Worm (Caenorhabditis elegans) whole organism, L2 larva: ENCODE results near the gene fard-1.

Experiments
- F13H6.1 ChIP-seq: sonication (generic microtip); optimal IDR thresholded peaks from 2 replicates; lab custom pipeline; 2016; ENCODE audit warnings: missing genetic modification characterization, missing compliant biosample characterization
- ama-1 ChIP-seq: fragments of 150-350 bp; optimal IDR thresholded peaks from 2 replicates; lab custom pipeline; 2018; ENCODE audit warnings: inconsistent platforms
- egl-27 ChIP-seq: sonication (generic microtip); optimal IDR thresholded peaks from 3 replicates; lab custom pipeline; 2017; ENCODE audit warnings: missing biosample characterization, missing genetic modification reagents, missing genetic modification characterization
- lin-11 ChIP-seq: fragments of 150-350 bp; sonication (generic microtip); optimal IDR thresholded peaks from 2 replicates; lab custom pipeline; 2014; ENCODE audit warnings: missing biosample characterization, missing genetic modification characterization, inconsistent platforms, mixed read lengths
- lin-13 ChIP-seq: fragments of 150-350 bp; optimal IDR thresholded peaks from 2 replicates; lab custom pipeline; 2014; ENCODE audit warnings: missing biosample characterization, missing genetic modification reagents, missing genetic modification characterization
- nhr-11 ChIP-seq: fragments of 150-350 bp; optimal IDR thresholded peaks from 2 replicates; lab custom pipeline; 2014; ENCODE audit warnings: missing biosample characterization, missing genetic modification characterization
- nhr-12 ChIP-seq: fragments of 150-350 bp; optimal IDR thresholded peaks from 2 replicates; lab custom pipeline; 2014; ENCODE audit warnings: missing biosample characterization, missing genetic modification characterization
- nhr-6 ChIP-seq: fragments of 150-350 bp; optimal IDR thresholded peaks from 2 replicates; lab custom pipeline; 2014; ENCODE audit warnings: missing biosample characterization, missing genetic modification characterization
- peb-1 ChIP-seq: fragments of 150-350 bp; optimal IDR thresholded peaks from 2 replicates; lab custom pipeline; 2014; ENCODE audit warnings: missing biosample characterization, missing genetic modification characterization
- skn-1 ChIP-seq: sonication (generic microtip); optimal IDR thresholded peaks from 2 replicates; lab custom pipeline; 2017; ENCODE audit warnings: missing biosample characterization, missing genetic modification characterization
- ztf-11 ChIP-seq: sonication (generic microtip); optimal IDR thresholded peaks from 2 replicates; lab custom pipeline; 2017; ENCODE audit warnings: missing biosample characterization, missing genetic modification characterization

ce11 chrX:2976148-2976547 is 43.0 kb downstream of the fard-1 start, which contains the start of gene aakg-3:
- TF ChIP-seq skn-1 (tag; lab: Kevin White, UChicago) (no peak), peb-1 (tag; lab: Kevin White, UChicago) (no peak), ama-1 (lab: Kevin White, UChicago) (no peak), nhr-11 (tag; lab: Kevin White, UChicago) (no peak), lin-11 (tag; lab: Kevin White, UChicago) (no peak), egl-27 (no peak), nhr-12 (tag; lab: Kevin White, UChicago) (no peak), lin-13 (no peak), F13H6.1 (tag; lab: Kevin White, UChicago) (no peak), ztf-11 (no peak), nhr-6 (tag; lab: Kevin White, UChicago) (no peak)
